Fruit fly (Drosophila melanogaster) whole organism, prepupa: ENCODE results near the gene Coq2.

Experiments used
- Blimp-1 ChIP-seq: fragments of 200-800 bp; sonication (Bioruptor generic); optimal IDR thresholded peaks from 3 replicates; lab custom pipeline; 2017; ENCODE audit warnings: missing biosample characterization, missing genetic modification characterization, mild to moderate bottlenecking, moderate library complexity, missing genetic modification reagents
- CG10631 ChIP-seq: fragments of 200-800 bp; sonication (Bioruptor generic); optimal IDR thresholded peaks from 2 replicates; lab custom pipeline; 2016; ENCODE audit warnings: missing biosample characterization, missing genetic modification characterization
- CG10669 ChIP-seq: fragments of 200-800 bp; sonication (Bioruptor generic); optimal IDR thresholded peaks from 3 replicates; lab custom pipeline; 2018; ENCODE audit warnings: missing biosample characterization, mild to moderate bottlenecking, missing genetic modification characterization, moderate library complexity
- CG11902 ChIP-seq: fragments of 200-800 bp; sonication (Bioruptor generic); optimal IDR thresholded peaks from 3 replicates; lab custom pipeline; 2016; ENCODE audit warnings: missing biosample characterization, missing genetic modification characterization
- CG15336 ChIP-seq: fragments of 200-800 bp; sonication (Bioruptor generic); IDR thresholded peaks from 2 replicates; pipeline ENCODE4 v1.3.6; 2022; ENCODE audit warnings: missing biosample characterization, missing genetic modification characterization
- CG3032 ChIP-seq: fragments of 200-800 bp; optimal IDR thresholded peaks from 2 replicates; lab custom pipeline; 2019; ENCODE audit warnings: missing biosample characterization, mild to moderate bottlenecking, missing genetic modification characterization, moderate library complexity
- CG31627 ChIP-seq: fragments of 200-800 bp; sonication (Bioruptor generic); optimal IDR thresholded peaks from 3 replicates; lab custom pipeline; 2016; ENCODE audit warnings: missing biosample characterization, missing genetic modification characterization
- CG34406 ChIP-seq: fragments of 200-800 bp; sonication (Bioruptor generic); optimal IDR thresholded peaks from 3 replicates; lab custom pipeline; 2016; ENCODE audit warnings: missing biosample characterization, missing genetic modification characterization
- CG3919 ChIP-seq: fragments of 200-800 bp; sonication (Bioruptor generic); optimal IDR thresholded peaks from 3 replicates; lab custom pipeline; 2016; ENCODE audit warnings: missing biosample characterization, missing genetic modification characterization
- CG6163 ChIP-seq: fragments of 200-800 bp; sonication (Bioruptor generic); IDR thresholded peaks from 3 replicates; pipeline ENCODE4 v1.3.6; 2022; ENCODE audit warnings: missing biosample characterization, missing genetic modification characterization
- CG6808 ChIP-seq: fragments of 200-800 bp; sonication (Bioruptor generic); optimal IDR thresholded peaks from 3 replicates; lab custom pipeline; 2017; ENCODE audit warnings: missing biosample characterization, missing genetic modification characterization, mild to moderate bottlenecking, moderate library complexity, missing genetic modification reagents
- CG6854 ChIP-seq: fragments of 200-800 bp; sonication (Bioruptor generic); optimal IDR thresholded peaks from 2 replicates; lab custom pipeline; 2017; ENCODE audit warnings: missing biosample characterization, mild to moderate bottlenecking, missing genetic modification characterization
- CG8119 ChIP-seq: fragments of 200-800 bp; sonication (Bioruptor generic); IDR thresholded peaks from 3 replicates; pipeline ENCODE4 v1.3.6; 2022; ENCODE audit warnings: missing biosample characterization, missing genetic modification characterization
- CG8632 ChIP-seq: fragments of 200-800 bp; sonication (Bioruptor generic); optimal IDR thresholded peaks from 3 replicates; lab custom pipeline; 2016; ENCODE audit warnings: missing biosample characterization, missing genetic modification characterization
- CG9139 ChIP-seq: fragments of 200-800 bp; sonication (Bioruptor generic); optimal IDR thresholded peaks from 3 replicates; lab custom pipeline; 2017; ENCODE audit warnings: missing biosample characterization, mild to moderate bottlenecking, missing genetic modification characterization
- Eip75B ChIP-seq: fragments of 200-800 bp; sonication (Bioruptor generic); optimal IDR thresholded peaks from 3 replicates; lab custom pipeline; 2016; ENCODE audit warnings: missing biosample characterization, missing genetic modification characterization
- Ets21C ChIP-seq: fragments of 200-800 bp; sonication (Bioruptor generic); optimal IDR thresholded peaks from 3 replicates; lab custom pipeline; 2016; ENCODE audit warnings: missing biosample characterization, missing genetic modification characterization
- Gug ChIP-seq: fragments of 200-800 bp; sonication (Bioruptor generic); IDR thresholded peaks from 2 replicates; pipeline ENCODE4 v1.3.6; 2022; ENCODE audit warnings: missing biosample characterization, missing genetic modification characterization
- Hr38 ChIP-seq: sonication (Bioruptor generic); optimal IDR thresholded peaks from 2 replicates; lab custom pipeline; 2016; ENCODE audit warnings: missing biosample characterization, missing genetic modification characterization
- Lpt ChIP-seq: fragments of 200-800 bp; sonication (Bioruptor generic); optimal IDR thresholded peaks from 3 replicates; lab custom pipeline; 2016; ENCODE audit warnings: missing biosample characterization, missing genetic modification characterization
- Smox ChIP-seq: fragments of 200-800 bp; sonication (Bioruptor generic); optimal IDR thresholded peaks from 3 replicates; lab custom pipeline; 2016; ENCODE audit warnings: missing biosample characterization, missing genetic modification characterization
- Sox102F ChIP-seq: fragments of 200-800 bp; sonication (Bioruptor generic); optimal IDR thresholded peaks from 2 replicates; lab custom pipeline; 2016; ENCODE audit warnings: missing biosample characterization, mild to moderate bottlenecking, missing genetic modification characterization
- cyc ChIP-seq: fragments of 200-800 bp; sonication (Bioruptor generic); optimal IDR thresholded peaks from 3 replicates; lab custom pipeline; 2016; ENCODE audit warnings: missing biosample characterization, missing genetic modification characterization
- dsx ChIP-seq: fragments of 200-800 bp; optimal IDR thresholded peaks from 3 replicates; lab custom pipeline; 2019; ENCODE audit warnings: missing biosample characterization, mild to moderate bottlenecking, missing genetic modification characterization, moderate library complexity; ENCODE audit not compliant: poor library complexity, severe bottlenecking
- eg ChIP-seq: fragments of 200-800 bp; sonication (Bioruptor generic); IDR thresholded peaks from 3 replicates; pipeline ENCODE4 v1.3.6; 2022; ENCODE audit warnings: missing biosample characterization, missing genetic modification characterization
- esn ChIP-seq: fragments of 200-800 bp; sonication (Bioruptor generic); optimal IDR thresholded peaks from 2 replicates; lab custom pipeline; 2016; ENCODE audit warnings: missing biosample characterization, mild to moderate bottlenecking, missing genetic modification characterization, moderate library complexity
- fkh ChIP-seq: fragments of 200-800 bp; sonication (Bioruptor generic); optimal IDR thresholded peaks from 3 replicates; lab custom pipeline; 2017; ENCODE audit warnings: missing biosample characterization, mild to moderate bottlenecking, missing genetic modification characterization, moderate library complexity
- lz ChIP-seq: fragments of 200-800 bp; sonication (Bioruptor generic); optimal IDR thresholded peaks from 3 replicates; lab custom pipeline; 2016; ENCODE audit warnings: missing biosample characterization, missing genetic modification characterization
- net ChIP-seq: fragments of 200-800 bp; sonication (Bioruptor generic); optimal IDR thresholded peaks from 3 replicates; lab custom pipeline; 2016; ENCODE audit warnings: missing biosample characterization, missing genetic modification characterization
- pdm3 ChIP-seq: fragments of 200-800 bp; sonication (Bioruptor generic); optimal IDR thresholded peaks from 3 replicates; lab custom pipeline; 2016; ENCODE audit warnings: missing biosample characterization, missing genetic modification characterization
- spab ChIP-seq: fragments of 200-800 bp; sonication (Bioruptor generic); optimal IDR thresholded peaks from 2 replicates; lab custom pipeline; 2017; ENCODE audit warnings: missing biosample characterization, mild to moderate bottlenecking, missing genetic modification characterization, missing genetic modification reagents
- ss ChIP-seq, 2 experiments: fragments of 200-800 bp; sonication (Bioruptor generic); optimal IDR thresholded peaks; 2 replicates in 1 of 2; 3 replicates in 1 of 2; lab custom pipeline; 2017 to 2018; ENCODE audit warnings: mild to moderate bottlenecking in 2 of 2, missing biosample characterization in 2 of 2, missing genetic modification characterization in 2 of 2, moderate library complexity in 1 of 2
- svp ChIP-seq: fragments of 200-800 bp; sonication (Bioruptor generic); peaks from one replicate; lab custom pipeline; 2016; ENCODE audit warnings: missing biosample characterization, missing genetic modification characterization
- topi ChIP-seq: fragments of 200-800 bp; sonication (Bioruptor generic); optimal IDR thresholded peaks from 3 replicates; lab custom pipeline; 2016; ENCODE audit warnings: missing biosample characterization, missing genetic modification characterization

The Coq2 gene

DNA sequence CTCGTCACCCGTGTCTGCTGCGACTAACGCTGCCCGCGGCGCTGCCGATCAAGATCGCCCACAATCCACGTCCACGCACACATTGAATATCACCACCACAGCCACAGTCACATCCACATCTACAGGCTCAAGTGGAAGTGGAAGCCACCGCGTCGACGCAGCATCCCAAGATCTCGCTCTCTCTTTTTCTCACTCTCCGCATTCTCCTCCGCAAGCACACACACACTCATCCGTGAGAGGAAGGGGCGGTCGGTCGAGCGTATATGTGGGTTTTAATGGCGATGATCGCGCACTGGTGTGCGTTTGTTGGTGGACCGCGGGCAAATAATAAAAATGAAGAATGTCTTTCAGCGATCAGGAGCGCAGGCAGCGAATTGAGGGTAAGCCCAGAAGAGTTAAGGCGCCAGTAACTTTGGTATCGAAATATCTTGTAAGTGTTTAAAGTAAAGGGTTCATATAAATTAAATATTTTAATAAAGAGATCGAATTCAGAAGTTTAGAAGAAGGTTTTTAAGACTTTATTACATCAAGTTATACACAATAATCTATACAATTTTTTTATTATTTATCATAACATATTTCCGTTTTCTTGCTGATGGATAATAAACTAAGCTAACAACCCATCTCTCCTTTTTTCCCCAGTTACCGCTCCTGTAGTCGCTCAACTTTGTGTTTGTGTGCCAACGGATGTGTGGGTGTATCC is 17.6 kb upstream of the Coq2 start, which contains the start of gene Poxm (continued):
- TF ChIP-seq eg (peak; percentile 91), Sox102F (peak; percentile 87), CG6163 (peak; percentile 88), lz (GFP tag; lab: Kevin White, UChicago) (peak; percentile 95), Blimp-1 (peak; percentile 89), CG8119 (GFP tag; lab: Robert Waterston, UW) (peak; percentile 97), CG34406 (GFP tag; lab: Kevin White, UChicago) (peak; percentile 93), CG6854 (peak; percentile 85), CG15336 (GFP tag; lab: Robert Waterston, UW) (peak; percentile 94), ss (GFP tag; optimal IDR thresholded peaks at IDR 0.05; lab: Kevin White, UChicago) (peak; percentile 93 to 97), dsx (GFP tag; lab: Kevin White, UChicago) (peak; percentile 95), Gug (GFP tag; lab: Robert Waterston, UW) (peak; percentile 92), spab (peak; percentile 95), CG3032 (peak; percentile 98), Lpt (GFP tag; lab: Kevin White, UChicago) (peak; percentile 96), CG11902 (GFP tag; lab: Kevin White, UChicago) (peak; percentile 99), net (GFP tag; lab: Kevin White, UChicago) (peak; percentile 95), Eip75B (GFP tag; lab: Kevin White, UChicago) (peak; percentile 90), CG8632 (GFP tag; lab: Kevin White, UChicago) (peak; percentile 94), cyc (peak; percentile 93), CG31627 (peak; percentile 90), esn (GFP tag; lab: Kevin White, UChicago) (peak; percentile 94), topi (GFP tag; lab: Kevin White, UChicago) (peak; percentile 94), Hr38 (GFP tag; lab: Kevin White, UChicago) (no peak), CG10669 (GFP tag; lab: Kevin White, UChicago) (peak; percentile 95), pdm3 (GFP tag; lab: Kevin White, UChicago) (peak; percentile 96), CG3919 (GFP tag; lab: Kevin White, UChicago) (peak; percentile 98), CG10631 (GFP tag; lab: Kevin White, UChicago) (peak; percentile 97), CG6808 (GFP tag; lab: Kevin White, UChicago) (peak; percentile 97)
- TF ChIP-seq, all 60 proteins: peak for 59

DNA sequence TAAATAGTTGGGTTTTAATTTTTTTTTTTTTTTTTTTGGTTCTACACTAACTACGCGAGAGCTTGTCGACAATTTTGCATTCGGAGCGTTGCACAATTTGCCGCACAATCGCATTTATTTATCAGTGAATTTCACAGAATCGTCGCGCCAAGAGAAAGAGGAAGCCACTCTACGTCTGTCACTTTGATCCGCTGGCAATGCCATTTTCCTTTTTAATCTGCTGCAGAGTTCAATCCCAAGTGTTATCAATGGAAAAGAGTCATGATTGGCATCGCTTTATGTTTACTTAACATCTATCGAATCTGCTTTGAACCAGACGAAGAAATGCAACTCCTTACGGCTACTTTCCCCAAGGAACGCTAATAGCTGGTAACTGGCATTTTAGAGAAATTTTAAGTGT is 13.3 kb upstream of the Coq2 start:
- TF ChIP-seq dsx (GFP tag; lab: Kevin White, UChicago) (peak; percentile 54), svp (GFP tag; lab: Kevin White, UChicago) (peak; percentile 99), esn (GFP tag; lab: Kevin White, UChicago) (no peak)

DNA sequence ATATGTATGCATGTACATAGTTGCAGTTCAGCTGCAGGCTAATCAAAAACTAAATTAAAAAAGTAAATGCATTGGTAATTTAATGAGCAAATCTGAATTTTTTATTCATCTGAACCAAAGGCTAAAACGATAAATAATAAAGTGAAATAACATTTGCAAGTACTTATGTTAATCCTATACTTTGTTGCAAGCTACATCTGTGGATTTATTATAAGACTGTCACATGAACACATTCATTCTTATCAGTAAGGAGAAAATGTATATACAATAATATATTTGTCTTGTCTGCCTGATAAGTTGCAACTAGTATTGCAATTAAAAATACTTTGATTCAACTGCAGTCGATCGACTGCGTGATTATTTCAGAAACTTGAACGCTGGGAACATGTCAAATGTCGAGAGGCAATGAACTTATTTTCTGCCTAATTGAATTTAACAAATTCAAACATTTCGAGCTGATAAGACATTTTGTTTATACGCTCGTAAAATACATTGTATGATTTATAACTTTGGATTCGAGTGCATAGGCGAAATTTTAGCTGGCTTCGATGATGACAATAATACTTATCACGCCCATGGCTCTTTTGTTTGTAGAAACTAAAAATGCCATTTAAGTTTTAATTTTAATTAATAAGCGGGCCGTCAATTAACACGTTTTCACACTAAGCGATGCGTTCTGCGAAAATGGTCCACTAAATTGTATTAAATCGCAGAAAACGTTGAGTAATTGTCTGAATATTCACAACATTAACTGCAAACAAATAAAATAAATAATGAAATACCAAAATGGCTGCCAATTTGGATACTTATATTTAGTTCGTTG is 11.8 kb upstream of the Coq2 start:
- TF ChIP-seq Ets21C (GFP tag; lab: Kevin White, UChicago), result no peak
- TF ChIP-seq CG9139 (GFP tag; lab: Kevin White, UChicago), result no peak
- peak; percentile 93 for TF ChIP-seq dsx (GFP tag; lab: Kevin White, UChicago)
- peak; percentile 62 for TF ChIP-seq svp (GFP tag; lab: Kevin White, UChicago)

DNA sequence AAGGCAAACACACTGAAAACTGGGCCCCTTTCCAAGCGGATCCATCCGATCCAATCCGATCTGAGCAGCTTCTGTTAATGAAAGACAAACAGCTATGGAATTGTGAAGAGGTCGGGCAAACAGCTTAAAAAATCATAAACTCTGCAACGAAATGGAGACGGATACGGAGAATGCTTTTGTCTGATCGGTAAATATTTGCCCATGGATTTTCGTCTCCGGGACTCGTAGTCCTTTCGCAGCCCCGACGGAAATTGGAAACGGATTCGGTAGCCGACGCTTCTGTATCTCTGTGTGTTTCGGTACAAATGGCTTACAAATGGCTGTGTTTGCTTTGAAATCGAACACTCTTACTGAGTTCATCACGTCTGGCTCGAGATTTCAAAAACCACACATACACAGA is 10.5 kb upstream of the Coq2 start:
- TF ChIP-seq fkh (peak; percentile 33), Smox (no peak)
- TF ChIP-seq, all 60 proteins: peak for 1
